Worm (Caenorhabditis elegans) whole organism, L2 larva: ENCODE data around the gene F13H10.9.

Source experiments
- C34F6.9 ChIP-seq: fragments of 150-350 bp; optimal IDR thresholded peaks from 2 replicates; lab custom pipeline; 2014; ENCODE audit warnings: missing biosample characterization, missing genetic modification characterization
- F13H6.1 ChIP-seq: sonication (generic microtip); optimal IDR thresholded peaks from 2 replicates; lab custom pipeline; 2016; ENCODE audit warnings: missing genetic modification characterization, missing compliant biosample characterization
- R02D3.7 ChIP-seq: fragments of 150-350 bp; optimal IDR thresholded peaks from 2 replicates; lab custom pipeline; 2014; ENCODE audit warnings: missing biosample characterization, missing genetic modification characterization
- Y55F3AM.14 ChIP-seq: fragments of 200-800 bp; sonication (Bioruptor generic); optimal IDR thresholded peaks from 2 replicates; lab custom pipeline; 2018; ENCODE audit warnings: mild to moderate bottlenecking, missing genetic modification characterization, missing compliant biosample characterization
- ZK546.5 ChIP-seq: sonication (generic microtip); optimal IDR thresholded peaks from 2 replicates; lab custom pipeline; 2017; ENCODE audit warnings: missing biosample characterization, missing genetic modification characterization
- alr-1 ChIP-seq: fragments of 150-350 bp; optimal IDR thresholded peaks from 2 replicates; lab custom pipeline; 2014; ENCODE audit warnings: missing biosample characterization, missing genetic modification characterization
- aly-2 ChIP-seq: fragments of 150-350 bp; optimal IDR thresholded peaks from 2 replicates; lab custom pipeline; 2014; ENCODE audit warnings: missing biosample characterization, missing genetic modification characterization
- ama-1 ChIP-seq: fragments of 150-350 bp; optimal IDR thresholded peaks from 2 replicates; lab custom pipeline; 2018; ENCODE audit warnings: inconsistent platforms
- blmp-1 ChIP-seq: sonication (generic microtip); optimal IDR thresholded peaks from 2 replicates; lab custom pipeline; 2017; ENCODE audit warnings: missing genetic modification characterization, mild to moderate bottlenecking, missing compliant biosample characterization, antibody characterized with exemption, moderate library complexity; ENCODE audit not compliant: insufficient read depth
- ceh-16 ChIP-seq: fragments of 150-350 bp; optimal IDR thresholded peaks from 2 replicates; lab custom pipeline; 2014; ENCODE audit warnings: missing biosample characterization, missing genetic modification characterization
- ceh-82 ChIP-seq: fragments of 150-350 bp; optimal IDR thresholded peaks from 2 replicates; lab custom pipeline; 2014; ENCODE audit warnings: missing biosample characterization, missing genetic modification characterization
- crh-2 ChIP-seq: sonication (generic microtip); optimal IDR thresholded peaks from 2 replicates; lab custom pipeline; 2017; ENCODE audit warnings: missing biosample characterization, missing genetic modification characterization
- dmd-4 ChIP-seq: sonication (generic microtip); optimal IDR thresholded peaks from 2 replicates; lab custom pipeline; 2017; ENCODE audit warnings: missing biosample characterization, missing genetic modification characterization
- egl-27 ChIP-seq: sonication (generic microtip); optimal IDR thresholded peaks from 3 replicates; lab custom pipeline; 2017; ENCODE audit warnings: missing biosample characterization, missing genetic modification reagents, missing genetic modification characterization
- elt-1 ChIP-seq: fragments of 150-350 bp; optimal IDR thresholded peaks from 2 replicates; lab custom pipeline; 2014; ENCODE audit warnings: missing biosample characterization, missing genetic modification characterization
- elt-3 ChIP-seq: sonication (generic microtip); optimal IDR thresholded peaks from 2 replicates; lab custom pipeline; 2017; ENCODE audit warnings: missing biosample characterization, missing genetic modification characterization
- fos-1 ChIP-seq: fragments of 150-350 bp; optimal IDR thresholded peaks from 2 replicates; lab custom pipeline; 2014; ENCODE audit warnings: missing biosample characterization, missing genetic modification characterization
- gmeb-1 ChIP-seq: fragments of 150-350 bp; optimal IDR thresholded peaks from 2 replicates; lab custom pipeline; 2014; ENCODE audit warnings: missing biosample characterization, missing genetic modification characterization
- lin-11 ChIP-seq: fragments of 150-350 bp; sonication (generic microtip); optimal IDR thresholded peaks from 2 replicates; lab custom pipeline; 2014; ENCODE audit warnings: missing biosample characterization, missing genetic modification characterization, inconsistent platforms, mixed read lengths
- lin-13 ChIP-seq: fragments of 150-350 bp; optimal IDR thresholded peaks from 2 replicates; lab custom pipeline; 2014; ENCODE audit warnings: missing biosample characterization, missing genetic modification reagents, missing genetic modification characterization
- lin-39 ChIP-seq: fragments of 150-350 bp; optimal IDR thresholded peaks from 2 replicates; lab custom pipeline; 2014; ENCODE audit warnings: missing biosample characterization, missing genetic modification reagents, missing genetic modification characterization
- lsy-2 ChIP-seq, 2 experiments: fragments of 150-350 bp in 1 of 2; sonication (generic microtip) in 1 of 2; optimal IDR thresholded peaks; 2 replicates each; lab custom pipeline; 2014 to 2017; ENCODE audit warnings: missing biosample characterization in 2 of 2, missing genetic modification characterization in 2 of 2
- mab-5 ChIP-seq: fragments of 150-350 bp; optimal IDR thresholded peaks from 2 replicates; lab custom pipeline; 2014; ENCODE audit warnings: missing biosample characterization, missing genetic modification characterization
- mbf-1 ChIP-seq: sonication (generic microtip); optimal IDR thresholded peaks from 2 replicates; lab custom pipeline; 2017; ENCODE audit warnings: missing biosample characterization, missing genetic modification characterization
- mdl-1 ChIP-seq, 2 experiments: fragments of 150-350 bp in 1 of 2; sonication (generic microtip) in 1 of 2; optimal IDR thresholded peaks; 2 replicates each; lab custom pipeline; 2017; ENCODE audit warnings: missing biosample characterization in 2 of 2, missing genetic modification characterization in 2 of 2
- nhr-10 ChIP-seq: sonication (generic microtip); optimal IDR thresholded peaks from 2 replicates; lab custom pipeline; 2017; ENCODE audit warnings: missing biosample characterization, missing genetic modification characterization
- nhr-11 ChIP-seq: fragments of 150-350 bp; optimal IDR thresholded peaks from 2 replicates; lab custom pipeline; 2014; ENCODE audit warnings: missing biosample characterization, missing genetic modification characterization
- nhr-12 ChIP-seq: fragments of 150-350 bp; optimal IDR thresholded peaks from 2 replicates; lab custom pipeline; 2014; ENCODE audit warnings: missing biosample characterization, missing genetic modification characterization
- nhr-129 ChIP-seq: fragments of 150-350 bp; optimal IDR thresholded peaks from 2 replicates; lab custom pipeline; 2014; ENCODE audit warnings: missing biosample characterization, missing genetic modification characterization
- nhr-21 ChIP-seq: fragments of 150-350 bp; optimal IDR thresholded peaks from 2 replicates; lab custom pipeline; 2014; ENCODE audit warnings: missing biosample characterization, missing genetic modification characterization
- nhr-23 ChIP-seq: fragments of 150-350 bp; optimal IDR thresholded peaks from 2 replicates; lab custom pipeline; 2014; ENCODE audit warnings: missing biosample characterization, missing genetic modification reagents, missing genetic modification characterization
- nhr-237 ChIP-seq: fragments of 150-350 bp; optimal IDR thresholded peaks from 2 replicates; lab custom pipeline; 2014; ENCODE audit warnings: missing biosample characterization, missing genetic modification characterization
- nhr-25 ChIP-seq: fragments of 150-350 bp; sonication (generic microtip); optimal IDR thresholded peaks from 3 replicates; lab custom pipeline; 2014; ENCODE audit warnings: missing biosample characterization, missing genetic modification characterization
- nhr-6 ChIP-seq: fragments of 150-350 bp; optimal IDR thresholded peaks from 2 replicates; lab custom pipeline; 2014; ENCODE audit warnings: missing biosample characterization, missing genetic modification characterization
- nhr-77 ChIP-seq: fragments of 150-350 bp; optimal IDR thresholded peaks from 2 replicates; lab custom pipeline; 2014; ENCODE audit warnings: missing biosample characterization, missing genetic modification characterization
- peb-1 ChIP-seq: fragments of 150-350 bp; optimal IDR thresholded peaks from 2 replicates; lab custom pipeline; 2014; ENCODE audit warnings: missing biosample characterization, missing genetic modification characterization
- sem-4 ChIP-seq: fragments of 150-350 bp; optimal IDR thresholded peaks from 2 replicates; lab custom pipeline; 2014; ENCODE audit warnings: missing biosample characterization, missing genetic modification reagents, missing genetic modification characterization
- skn-1 ChIP-seq: sonication (generic microtip); optimal IDR thresholded peaks from 2 replicates; lab custom pipeline; 2017; ENCODE audit warnings: missing biosample characterization, missing genetic modification characterization
- sma-3 ChIP-seq: sonication (generic microtip); optimal IDR thresholded peaks from 2 replicates; lab custom pipeline; 2016; ENCODE audit warnings: missing genetic modification reagents, missing genetic modification characterization, missing compliant biosample characterization
- sma-9 ChIP-seq, 2 experiments: fragments of 150-350 bp in 1 of 2; sonication (generic microtip) in 1 of 2; optimal IDR thresholded peaks; 2 replicates each; lab custom pipeline; 2014 to 2016; ENCODE audit warnings: missing genetic modification characterization in 2 of 2, mild to moderate bottlenecking in 1 of 2, missing biosample characterization in 1 of 2, missing compliant biosample characterization in 1 of 2, missing genetic modification reagents in 1 of 2, moderate library complexity in 1 of 2
- snpc-4 ChIP-seq: fragments of 150-350 bp; optimal IDR thresholded peaks from 2 replicates; lab custom pipeline; 2014; ENCODE audit warnings: missing biosample characterization, missing genetic modification characterization
- unc-39 ChIP-seq: fragments of 150-350 bp; optimal IDR thresholded peaks from 2 replicates; lab custom pipeline; 2014; ENCODE audit warnings: missing biosample characterization, missing genetic modification characterization
- unc-55 ChIP-seq: fragments of 150-350 bp; sonication (generic microtip); optimal IDR thresholded peaks from 3 replicates; lab custom pipeline; 2014; ENCODE audit warnings: missing biosample characterization, missing genetic modification reagents, missing genetic modification characterization
- unc-62 ChIP-seq: fragments of 150-350 bp; optimal IDR thresholded peaks from 2 replicates; lab custom pipeline; 2014; ENCODE audit warnings: missing biosample characterization, missing genetic modification reagents, missing genetic modification characterization
- zag-1 ChIP-seq: fragments of 150-350 bp; optimal IDR thresholded peaks from 2 replicates; lab custom pipeline; 2014; ENCODE audit warnings: missing biosample characterization, missing genetic modification characterization
- ztf-1 ChIP-seq: fragments of 200-800 bp; sonication (Bioruptor generic); conservative IDR thresholded peaks from 2 replicates; pipeline ENCODE4 v1.3.6; 2022; ENCODE audit warnings: missing genetic modification characterization, missing compliant biosample characterization
- ztf-11 ChIP-seq: sonication (generic microtip); optimal IDR thresholded peaks from 2 replicates; lab custom pipeline; 2017; ENCODE audit warnings: missing biosample characterization, missing genetic modification characterization
- ztf-4 ChIP-seq: fragments of 150-350 bp; optimal IDR thresholded peaks from 2 replicates; lab custom pipeline; 2014; ENCODE audit warnings: missing biosample characterization, missing genetic modification characterization

The F13H10.9 gene

DNA sequence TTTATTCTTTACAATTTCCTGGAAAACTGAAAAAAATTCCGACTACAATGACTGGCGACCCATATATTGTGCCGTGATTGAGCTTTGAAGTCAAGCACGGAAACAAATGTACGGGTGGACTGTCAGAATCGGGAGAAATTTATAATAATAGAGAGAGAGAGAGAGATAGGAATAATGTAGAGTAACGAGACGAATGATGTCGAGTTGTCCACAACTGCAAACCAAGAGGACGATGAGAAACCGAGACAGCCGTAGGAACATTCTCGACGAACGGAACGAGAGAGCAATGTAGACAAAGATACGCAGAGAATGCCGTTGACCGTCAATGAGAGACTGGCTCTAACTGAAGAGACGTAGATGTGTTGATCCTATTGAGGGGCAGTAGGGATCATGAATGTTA lies 25.8 kb downstream of the F13H10.9 start:
- TF ChIP-seq peb-1 (tag; lab: Kevin White, UChicago) (peak; percentile 70), mab-5 (tag; lab: Kevin White, UChicago) (peak; percentile 42), nhr-129 (peak; percentile 95), ZK546.5 (tag; lab: Kevin White, UChicago) (no peak), F13H6.1 (tag; lab: Kevin White, UChicago) (peak; percentile 92), ceh-82 (tag; lab: Kevin White, UChicago) (no peak), unc-39 (tag; lab: Kevin White, UChicago) (no peak), nhr-10 (no peak), ztf-4 (tag; lab: Kevin White, UChicago) (peak; percentile 75), snpc-4 (tag; lab: Kevin White, UChicago) (peak; percentile 28), lin-11 (tag; lab: Kevin White, UChicago) (peak; percentile 58), mdl-1 (tag; optimal IDR thresholded peaks at IDR 0.05; lab: Kevin White, UChicago) (peak; percentile 13 to 47), zag-1 (tag; lab: Kevin White, UChicago) (peak; percentile 94), crh-2 (peak; percentile 95), nhr-6 (tag; lab: Kevin White, UChicago) (peak; percentile 80), nhr-25 (tag; lab: Kevin White, UChicago) (peak; percentile 73), nhr-237 (tag; lab: Kevin White, UChicago) (no peak), unc-62 (peak; percentile 2), unc-55 (GFP tag; lab: Kevin White, UChicago) (peak; percentile 87), ztf-11 (tag; lab: Kevin White, UChicago) (no peak), nhr-77 (tag; lab: Kevin White, UChicago) (no peak), ama-1 (lab: Kevin White, UChicago) (peak; percentile 97), fos-1 (tag; lab: Kevin White, UChicago) (peak; percentile 92), nhr-11 (tag; lab: Kevin White, UChicago) (no peak), elt-1 (no peak), ceh-16 (tag; lab: Kevin White, UChicago) (no peak), nhr-21 (tag; lab: Kevin White, UChicago) (peak; percentile 69), mbf-1 (tag; lab: Kevin White, UChicago) (no peak), sma-3 (peak; percentile 89), dmd-4 (tag; lab: Kevin White, UChicago) (no peak), aly-2 (tag; lab: Kevin White, UChicago) (no peak), blmp-1 (tag; lab: Kevin White, UChicago) (peak; percentile 30), lin-39 (tag; lab: Kevin White, UChicago) (no peak), gmeb-1 (tag; lab: Kevin White, UChicago) (peak; percentile 53), nhr-12 (no peak), C34F6.9 (peak; percentile 90), nhr-23 (tag; lab: Kevin White, UChicago) (no peak), ztf-1 (GFP tag; lab: Robert Waterston, UW) (no peak), Y55F3AM.14 (GFP tag; lab: Kevin White, UChicago) (peak; percentile 53), alr-1 (tag; lab: Kevin White, UChicago) (no peak), elt-3 (tag; lab: Kevin White, UChicago) (no peak), sma-9 (GFP tag; optimal IDR thresholded peaks at IDR 0.05; lab: Kevin White, UChicago) (peak; percentile 90), sma-9 (tag; optimal IDR thresholded peaks at IDR 0.05; lab: Kevin White, UChicago) (no peak), lin-13 (GFP tag; lab: Kevin White, UChicago) (peak; percentile 80), lsy-2 (tag; optimal IDR thresholded peaks at IDR 0.05; lab: Kevin White, UChicago) (peak; percentile 57 to 90), sem-4 (peak; percentile 89), R02D3.7 (no peak), skn-1 (tag; lab: Kevin White, UChicago) (peak; percentile 51), egl-27 (tag; lab: Kevin White, UChicago) (peak; percentile 84)
